Worm (Caenorhabditis elegans) whole organism, young adult: ENCODE data around the gene bcas-2.

ENCODE experiments used
- D2030.7 ChIP-seq: fragments of 200-800 bp; sonication (Bioruptor generic); IDR thresholded peaks from 2 replicates; pipeline ENCODE4 v1.3.6; 2022; ENCODE audit warnings: missing genetic modification reagents, missing genetic modification characterization, missing compliant biosample characterization
- F23B12.7 ChIP-seq: sonication (generic microtip); optimal IDR thresholded peaks from 2 replicates; lab custom pipeline; 2017; ENCODE audit warnings: missing genetic modification characterization, mild to moderate bottlenecking, missing compliant biosample characterization, antibody characterized with exemption, moderate library complexity; ENCODE audit not compliant: insufficient read depth
- F33H1.4 ChIP-seq: fragments of 200-800 bp; sonication (Bioruptor generic); IDR thresholded peaks from 2 replicates; pipeline ENCODE4 v1.3.6; 2022; ENCODE audit warnings: missing genetic modification reagents, missing genetic modification characterization, missing compliant biosample characterization
- F55B11.4 ChIP-seq: sonication (generic microtip); optimal IDR thresholded peaks from 2 replicates; lab custom pipeline; 2016; ENCODE audit warnings: missing compliant biosample characterization, missing genetic modification characterization, borderline replicate concordance; ENCODE audit not compliant: insufficient read depth
- K11D2.4 ChIP-seq: fragments of 200-800 bp; sonication (Bioruptor generic); IDR thresholded peaks from 2 replicates; pipeline ENCODE4 v1.3.6; 2022; ENCODE audit warnings: missing genetic modification reagents, missing genetic modification characterization, missing compliant biosample characterization
- K12H6.12 ChIP-seq: fragments of 200-800 bp; sonication (Bioruptor generic); optimal IDR thresholded peaks from 2 replicates; lab custom pipeline; 2018; ENCODE audit warnings: mild to moderate bottlenecking, missing genetic modification characterization, missing compliant biosample characterization
- T26A5.8 ChIP-seq: sonication (generic microtip); optimal IDR thresholded peaks from 2 replicates; lab custom pipeline; 2016; ENCODE audit warnings: missing genetic modification characterization, missing compliant biosample characterization
- akir-1 ChIP-seq: fragments of 200-800 bp; sonication (Bioruptor generic); optimal IDR thresholded peaks from 2 replicates; lab custom pipeline; 2018; ENCODE audit warnings: mild to moderate bottlenecking, missing genetic modification characterization, moderate library complexity, missing compliant biosample characterization
- ama-1 ChIP-seq, 3 experiments: fragments of 150-350 bp in 1 of 3; sonication (generic microtip) in 2 of 3; optimal IDR thresholded peaks; 2 replicates each; lab custom pipeline; 2014 to 2018; ENCODE audit warnings: missing biosample characterization in 2 of 3, missing genetic modification characterization in 2 of 3, missing genetic modification reagents in 2 of 3
- atf-7 ChIP-seq: sonication (generic microtip); optimal IDR thresholded peaks from 2 replicates; lab custom pipeline; 2017; ENCODE audit warnings: mild to moderate bottlenecking, missing genetic modification characterization, missing compliant biosample characterization
- athp-1 ChIP-seq: sonication (generic microtip); optimal IDR thresholded peaks from 2 replicates; lab custom pipeline; 2017; ENCODE audit warnings: mild to moderate bottlenecking, missing genetic modification characterization, missing compliant biosample characterization
- attf-3 ChIP-seq: fragments of 200-800 bp; sonication (Bioruptor generic); conservative IDR thresholded peaks from 2 replicates; pipeline ENCODE4 v1.3.6; 2022; ENCODE audit warnings: missing genetic modification reagents, missing genetic modification characterization, missing compliant biosample characterization
- attf-5 ChIP-seq: fragments of 200-800 bp; sonication (Bioruptor generic); optimal IDR thresholded peaks from 2 replicates; lab custom pipeline; 2018; ENCODE audit warnings: mild to moderate bottlenecking, missing genetic modification characterization, missing compliant biosample characterization
- ccch-3 ChIP-seq: fragments of 200-800 bp; sonication (Bioruptor generic); optimal IDR thresholded peaks from 2 replicates; lab custom pipeline; 2018; ENCODE audit warnings: mild to moderate bottlenecking, missing genetic modification characterization, missing compliant biosample characterization
- ceh-91 ChIP-seq: fragments of 200-800 bp; sonication (Bioruptor generic); IDR thresholded peaks from 2 replicates; pipeline ENCODE4 v1.3.6; 2022; ENCODE audit warnings: missing genetic modification reagents, missing genetic modification characterization, missing compliant biosample characterization
- dox-1 ChIP-seq: fragments of 200-800 bp; sonication (Bioruptor generic); IDR thresholded peaks from 2 replicates; pipeline ENCODE4 v1.3.6; 2022; ENCODE audit warnings: missing genetic modification reagents, missing genetic modification characterization, missing compliant biosample characterization
- efl-1 ChIP-seq: fragments of 150-350 bp; optimal IDR thresholded peaks from 2 replicates; lab custom pipeline; 2014; ENCODE audit warnings: missing biosample characterization, missing genetic modification reagents, missing genetic modification characterization
- ekl-4 ChIP-seq: fragments of 200-800 bp; sonication (Bioruptor generic); IDR thresholded peaks from 2 replicates; pipeline ENCODE4 v1.3.6; 2022; ENCODE audit warnings: missing genetic modification reagents, missing genetic modification characterization, missing compliant biosample characterization
- ets-4 ChIP-seq: fragments of 200-800 bp; sonication (Bioruptor generic); optimal IDR thresholded peaks from 2 replicates; lab custom pipeline; 2018; ENCODE audit warnings: mild to moderate bottlenecking, missing genetic modification characterization, missing compliant biosample characterization
- him-1 ChIP-seq: sonication (generic microtip); optimal IDR thresholded peaks from 2 replicates; lab custom pipeline; 2016; ENCODE audit warnings: missing genotype, missing genetic modification reagents, missing genetic modification characterization, missing compliant biosample characterization
- hlh-12 ChIP-seq: sonication (generic microtip); optimal IDR thresholded peaks from 2 replicates; lab custom pipeline; 2016; ENCODE audit warnings: missing genetic modification characterization, missing compliant biosample characterization
- hmg-1.2 ChIP-seq: fragments of 200-800 bp; sonication (Bioruptor generic); IDR thresholded peaks from 2 replicates; pipeline ENCODE4 v1.3.6; 2022; ENCODE audit warnings: missing genetic modification reagents, missing genetic modification characterization, missing compliant biosample characterization
- hmg-20 ChIP-seq: fragments of 200-800 bp; sonication (Bioruptor generic); IDR thresholded peaks from 2 replicates; pipeline ENCODE4 v1.3.6; 2022; ENCODE audit warnings: missing genetic modification reagents, missing genetic modification characterization, missing compliant biosample characterization
- hsf-1 ChIP-seq: fragments of 200-800 bp; sonication (Bioruptor generic); IDR thresholded peaks from 2 replicates; pipeline ENCODE4 v1.3.6; 2022; ENCODE audit warnings: missing genetic modification reagents, missing genetic modification characterization, missing compliant biosample characterization
- lin-35 ChIP-seq, 3 experiments: fragments of 150-350 bp in 2 of 3; sonication (generic microtip) in 1 of 3; optimal IDR thresholded peaks; 2 replicates each; lab custom pipeline; 2014 to 2018; ENCODE audit warnings: missing biosample characterization in 3 of 3, missing genetic modification characterization in 3 of 3, missing genetic modification reagents in 3 of 3
- lin-40 ChIP-seq: sonication (generic microtip); optimal IDR thresholded peaks from 2 replicates; lab custom pipeline; 2016; ENCODE audit warnings: missing genetic modification characterization, mild to moderate bottlenecking, missing compliant biosample characterization, missing genotype, missing genetic modification reagents
- lsl-1 ChIP-seq: fragments of 200-800 bp; sonication (Bioruptor generic); optimal IDR thresholded peaks from 2 replicates; lab custom pipeline; 2018; ENCODE audit warnings: mild to moderate bottlenecking, missing genetic modification characterization, moderate library complexity, missing compliant biosample characterization
- madf-6 ChIP-seq: fragments of 200-800 bp; sonication (Bioruptor generic); IDR thresholded peaks from 2 replicates; pipeline ENCODE4 v1.3.6; 2022; ENCODE audit warnings: missing genetic modification reagents, missing genetic modification characterization, missing compliant biosample characterization
- madf-8 ChIP-seq: fragments of 200-800 bp; sonication (Bioruptor generic); conservative IDR thresholded peaks from 2 replicates; pipeline ENCODE4 v1.3.6; 2022; ENCODE audit warnings: missing genetic modification reagents, missing genetic modification characterization, missing compliant biosample characterization
- mcd-1 ChIP-seq: fragments of 200-800 bp; sonication (Bioruptor generic); IDR thresholded peaks from 2 replicates; pipeline ENCODE4 v1.3.6; 2022; ENCODE audit warnings: missing genetic modification reagents, missing genetic modification characterization, missing compliant biosample characterization
- nhr-80 ChIP-seq: sonication (generic microtip); optimal IDR thresholded peaks from 2 replicates; lab custom pipeline; 2016; ENCODE audit warnings: missing genetic modification characterization, missing compliant biosample characterization
- pbrm-1 ChIP-seq: fragments of 200-800 bp; sonication (Bioruptor generic); IDR thresholded peaks from 2 replicates; pipeline ENCODE4 v1.3.6; 2022; ENCODE audit warnings: missing genetic modification reagents, missing genetic modification characterization, missing compliant biosample characterization
- repo-1 ChIP-seq: sonication (generic microtip); optimal IDR thresholded peaks from 2 replicates; lab custom pipeline; 2017; ENCODE audit warnings: mild to moderate bottlenecking, missing genetic modification characterization, missing compliant biosample characterization
- rpc-1 ChIP-seq, 2 experiments: fragments of 150-350 bp in 1 of 2; sonication (generic microtip) in 1 of 2; optimal IDR thresholded peaks; 2 replicates each; lab custom pipeline; 2014 to 2018; ENCODE audit warnings: missing biosample characterization in 1 of 2, missing genetic modification characterization in 1 of 2, missing genetic modification reagents in 1 of 2, missing genotype in 1 of 2
- sea-2 ChIP-seq: fragments of 200-800 bp; sonication (Bioruptor generic); IDR thresholded peaks from 2 replicates; pipeline ENCODE4 v1.3.6; 2022; ENCODE audit warnings: missing genetic modification characterization, missing compliant biosample characterization
- snpc-1.1 ChIP-seq: sonication (generic microtip); optimal IDR thresholded peaks from 2 replicates; lab custom pipeline; 2017; ENCODE audit warnings: missing genetic modification characterization, mild to moderate bottlenecking, missing compliant biosample characterization, antibody characterized with exemption, moderate library complexity, missing genotype, missing genetic modification reagents; ENCODE audit not compliant: insufficient read depth
- snpc-3.4 ChIP-seq: sonication (generic microtip); optimal IDR thresholded peaks from 2 replicates; lab custom pipeline; 2017; ENCODE audit warnings: missing genetic modification characterization, mild to moderate bottlenecking, missing compliant biosample characterization, antibody characterized with exemption, moderate library complexity, missing genotype, missing genetic modification reagents
- snpc-4 ChIP-seq, 5 experiments: fragments of 150-350 bp in 1 of 5; sonication (generic microtip) in 4 of 5; optimal IDR thresholded peaks; 2 replicates each; lab custom pipeline; 2014 to 2018; ENCODE audit warnings: missing genetic modification characterization in 5 of 5, missing biosample characterization in 3 of 5, antibody characterized with exemption in 2 of 5, mild to moderate bottlenecking in 2 of 5, missing compliant biosample characterization in 2 of 5, missing genotype in 2 of 5, moderate library complexity in 2 of 5, missing genetic modification reagents in 1 of 5
- tbx-9 ChIP-seq: sonication (generic microtip); optimal IDR thresholded peaks from 2 replicates; lab custom pipeline; 2016; ENCODE audit warnings: borderline replicate concordance, missing genetic modification characterization, inconsistent platforms, missing compliant biosample characterization
- unc-130 ChIP-seq: sonication (generic microtip); optimal IDR thresholded peaks from 2 replicates; lab custom pipeline; 2016; ENCODE audit warnings: missing genetic modification reagents, missing genetic modification characterization, missing compliant biosample characterization
- zim-3 ChIP-seq: sonication (generic microtip); optimal IDR thresholded peaks from 2 replicates; lab custom pipeline; 2017; ENCODE audit warnings: mild to moderate bottlenecking, missing genetic modification characterization, moderate library complexity, missing compliant biosample characterization
- ztf-18 ChIP-seq: sonication (generic microtip); optimal IDR thresholded peaks from 2 replicates; lab custom pipeline; 2016; ENCODE audit warnings: missing genotype, mild to moderate bottlenecking, missing genetic modification characterization, missing compliant biosample characterization

The bcas-2 gene

DNA sequence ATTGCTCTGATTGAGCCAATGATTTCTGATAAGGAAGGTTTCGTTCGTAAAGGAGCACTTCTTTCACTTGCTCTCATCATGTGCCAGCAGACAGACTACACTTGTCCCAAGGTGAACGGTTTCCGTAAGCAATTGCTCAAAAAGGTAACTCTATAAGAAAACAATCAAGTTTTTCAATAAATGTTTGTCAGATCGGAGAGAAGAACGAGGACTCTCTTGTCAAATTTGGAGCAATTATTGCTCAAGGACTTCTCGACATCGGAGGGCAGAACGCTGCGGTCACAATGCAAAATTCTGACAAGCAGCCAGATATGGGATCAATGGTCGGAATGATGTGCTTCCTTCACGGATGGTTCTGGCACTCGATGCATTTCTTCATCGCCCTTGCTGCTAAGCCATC is 44.3 kb downstream of the bcas-2 start:
- TF ChIP-seq ekl-4 (GFP tag; lab: Robert Waterston, UW), result no peak
- no peak for TF ChIP-seq ceh-91 (GFP tag; lab: Robert Waterston, UW)

- peak; percentile 1 for TF ChIP-seq snpc-4 (GFP tag; optimal IDR thresholded peaks at IDR 0.05; lab: Kevin White, UChicago)
- peak in 1 of 4 experiments; percentile 60 for TF ChIP-seq snpc-4 (tag; optimal IDR thresholded peaks at IDR 0.05; lab: Kevin White, UChicago)
- TF ChIP-seq hmg-20 (GFP tag; lab: Robert Waterston, UW), result no peak
- no peak for TF ChIP-seq atf-7 (tag; lab: Kevin White, UChicago)
- peak; percentile 89 for TF ChIP-seq dox-1 (GFP tag; lab: Robert Waterston, UW)
- TF ChIP-seq ccch-3, result no peak
- TF ChIP-seq nhr-80 (tag; lab: Kevin White, UChicago), result peak; percentile 22
- TF ChIP-seq madf-6 (GFP tag; lab: Robert Waterston, UW), result peak; percentile 88
- TF ChIP-seq akir-1 (GFP tag; lab: Kevin White, UChicago), result no peak
- no peak for TF ChIP-seq T26A5.8 (tag; lab: Kevin White, UChicago)
- peak; percentile 72 for TF ChIP-seq mcd-1
- TF ChIP-seq ama-1 (optimal IDR thresholded peaks at IDR 0.05; lab: Kevin White, UChicago), result no peak
- TF ChIP-seq ama-1 (GFP tag; optimal IDR thresholded peaks at IDR 0.05; lab: Kevin White, UChicago), result no peak
- TF ChIP-seq pbrm-1 (GFP tag; lab: Robert Waterston, UW), result 0 out of 2 replicates have a peak, but pooled peaks have one; percentile 46
- TF ChIP-seq F33H1.4 (GFP tag; lab: Robert Waterston, UW), result peak; percentile 75
- TF ChIP-seq hmg-1.2 (GFP tag; lab: Robert Waterston, UW), result peak; percentile 42; the same call in 1 of the 2 replicates
- TF ChIP-seq snpc-1.1, result peak; percentile 51
- TF ChIP-seq F23B12.7, result peak; percentile 46
- TF ChIP-seq zim-3 (tag; lab: Kevin White, UChicago), result no peak
- TF ChIP-seq snpc-3.4 (tag; lab: Kevin White, UChicago), result peak; percentile 53
- TF ChIP-seq sea-2, result no peak
- peak; percentile 88 for TF ChIP-seq efl-1 (GFP tag; lab: Kevin White, UChicago)
- peak; percentile 30 for TF ChIP-seq rpc-1 (optimal IDR thresholded peaks at IDR 0.05; lab: Kevin White, UChicago)
- TF ChIP-seq rpc-1 (tag; optimal IDR thresholded peaks at IDR 0.05; lab: Kevin White, UChicago), result no peak
- peak; percentile 64 for TF ChIP-seq unc-130
- TF ChIP-seq madf-8, result peak; percentile 66
- no peak for TF ChIP-seq ets-4
- peak in 1 of 3 experiments; percentile 80 for TF ChIP-seq lin-35 (GFP tag; optimal IDR thresholded peaks at IDR 0.05; lab: Kevin White, UChicago)
- peak; percentile 94 for TF ChIP-seq lsl-1 (GFP tag; lab: Kevin White, UChicago)
- TF ChIP-seq D2030.7, result peak; percentile 71; the same call in 1 of the 2 replicates
- TF ChIP-seq attf-3 (GFP tag; lab: Robert Waterston, UW), result peak; percentile 47; the same call in 1 of the 2 replicates
- peak; percentile 60 for TF ChIP-seq ceh-91 (GFP tag; lab: Robert Waterston, UW)
- TF ChIP-seq lin-40 (tag; lab: Kevin White, UChicago), result peak; percentile 64
- TF ChIP-seq F55B11.4 (tag; lab: Kevin White, UChicago), result no peak
- TF ChIP-seq hlh-12 (tag; lab: Kevin White, UChicago), result no peak
- TF ChIP-seq athp-1 (tag; lab: Kevin White, UChicago), result peak; percentile 41
- peak; percentile 46 for TF ChIP-seq him-1 (tag; lab: Kevin White, UChicago)
- no peak for TF ChIP-seq repo-1 (tag; lab: Kevin White, UChicago)
- peak; percentile 98 for TF ChIP-seq hsf-1 (GFP tag; lab: Robert Waterston, UW)
- TF ChIP-seq ekl-4 (GFP tag; lab: Robert Waterston, UW), result peak; percentile 29; the same call in 1 of the 2 replicates
- peak; percentile 97 for TF ChIP-seq ztf-18
- peak; percentile 53 for TF ChIP-seq attf-5 (GFP tag; lab: Kevin White, UChicago)
- TF ChIP-seq K12H6.12 (tag; lab: Kevin White, UChicago), result peak; percentile 28
- no peak for TF ChIP-seq K11D2.4
- no peak for TF ChIP-seq tbx-9 (tag; lab: Kevin White, UChicago)
Measured at ce11 chrIII:6198378-6199234, 47.0 kb downstream of the bcas-2 start, which contains the start of the genes C23G10.7 and rpn-2. TSS of gene C23G10.7 (minus strand) at chrIII:6198414. TSS of gene rpn-2 (plus strand) at chrIII:6199184.
